Worm (Caenorhabditis elegans): Measurements from ENCODE around the gene Y71H2AM.6.
A peak's percentile ranks its signal among the peaks of the same experiment; 100 is the strongest.

The Y71H2AM.6 gene

DNA sequence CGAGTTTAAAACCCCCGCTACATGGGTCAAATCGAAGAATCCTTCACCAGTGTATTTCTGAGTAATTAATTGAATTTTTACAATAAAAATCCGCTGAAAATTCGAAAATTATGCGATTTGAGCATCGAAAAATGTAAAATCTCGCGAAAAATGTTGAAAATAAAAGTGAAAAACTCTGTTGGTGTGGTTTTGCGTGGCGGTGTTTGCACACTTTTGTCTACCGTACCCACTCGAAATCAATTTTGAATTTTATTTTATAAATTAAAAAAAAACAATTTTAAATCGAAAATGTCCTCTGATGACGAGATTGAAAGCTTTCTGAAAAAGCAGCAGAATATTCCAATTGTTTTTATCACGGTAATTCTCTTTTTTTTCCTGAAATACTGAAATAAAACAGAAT, at the start of gene Y71H2AM.6:
Gene Y71H2AM.6 (plus strand): TSS at position 264 of the 400 bp plus-strand sequence.
- peak; percentile 79 for TF ChIP-seq ces-1 (GFP tag; optimal IDR thresholded peaks at IDR 0.05)
- no peak for TF ChIP-seq hlh-1 (tag; optimal IDR thresholded peaks at IDR 0.05)
- TF ChIP-seq sem-2 (GFP tag; optimal IDR thresholded peaks at IDR 0.05) = no peak
- TF ChIP-seq sptf-1 (tag; optimal IDR thresholded peaks at IDR 0.05) = no peak
- no peak for TF ChIP-seq M03D4.4 (tag; optimal IDR thresholded peaks at IDR 0.05)
- peak; percentile 21 for TF ChIP-seq nhr-237 (tag; optimal IDR thresholded peaks at IDR 0.05)
- peak; percentile 98 for TF ChIP-seq lsy-2 (tag; optimal IDR thresholded peaks at IDR 0.05)
- no peak for TF ChIP-seq ztf-11 (tag; optimal IDR thresholded peaks at IDR 0.05)
- TF ChIP-seq drap-1 (GFP tag; optimal IDR thresholded peaks at IDR 0.05) = no peak
- TF ChIP-seq pha-4 (tag; optimal IDR thresholded peaks at IDR 0.05) = no peak
- TF ChIP-seq unc-120 (tag; optimal IDR thresholded peaks at IDR 0.05; ENCODE audit: poor library complexity, severe bottlenecking) = no peak
- no peak for TF ChIP-seq snpc-4 (tag; optimal IDR thresholded peaks at IDR 0.05)
- no peak for TF ChIP-seq elt-1 (tag; optimal IDR thresholded peaks at IDR 0.05; ENCODE audit: borderline replicate concordance, insufficient read depth)
- no peak for TF ChIP-seq ceh-83 (GFP tag; optimal IDR thresholded peaks at IDR 0.05)
- no peak for TF ChIP-seq ham-2 (GFP tag; optimal IDR thresholded peaks at IDR 0.05)
- TF ChIP-seq ceh-39 (tag; optimal IDR thresholded peaks at IDR 0.05) = no peak
- no peak for TF ChIP-seq flh-1 (GFP tag; optimal IDR thresholded peaks at IDR 0.05)

DNA sequence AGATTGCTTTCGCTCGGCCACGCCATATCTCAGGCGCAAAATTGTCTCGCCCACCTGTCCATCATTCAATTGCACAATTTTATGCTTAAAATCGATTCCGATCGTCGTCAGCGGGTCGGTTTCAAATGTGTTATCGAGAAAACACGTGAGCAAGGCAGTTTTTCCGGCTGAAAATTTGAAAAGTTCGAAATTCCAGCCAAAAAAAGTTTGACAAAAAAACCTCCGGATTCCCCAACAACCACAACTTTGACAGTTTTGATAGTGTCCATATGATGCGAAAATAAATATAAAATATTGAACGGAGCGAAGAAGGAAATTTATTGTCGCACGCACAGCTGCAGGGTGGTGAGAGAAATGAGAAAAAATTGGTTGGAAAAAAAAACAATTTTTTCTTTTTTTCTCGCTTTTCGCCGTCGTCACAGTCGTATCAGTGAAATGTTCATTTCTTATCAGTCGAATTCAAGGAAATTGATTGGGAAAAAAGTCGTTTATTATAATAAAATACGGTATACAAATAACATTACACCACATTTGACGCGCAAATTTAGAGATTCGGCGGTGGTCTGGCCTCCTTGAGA, 47.2 kb upstream of the Y71H2AM.6 start, which contains the start of gene Y71H2AM.12:
Gene Y71H2AM.12 (minus strand): TSS at position 486 of the 578 bp plus-strand sequence.
- TF ChIP-seq unc-39 (tag; optimal IDR thresholded peaks at IDR 0.05) (no peak), lin-13 (tag; optimal IDR thresholded peaks at IDR 0.05) (no peak), tbx-8 (GFP tag; optimal IDR thresholded peaks at IDR 0.05) (no peak), mls-2 (tag; optimal IDR thresholded peaks at IDR 0.05) (no peak)

DNA sequence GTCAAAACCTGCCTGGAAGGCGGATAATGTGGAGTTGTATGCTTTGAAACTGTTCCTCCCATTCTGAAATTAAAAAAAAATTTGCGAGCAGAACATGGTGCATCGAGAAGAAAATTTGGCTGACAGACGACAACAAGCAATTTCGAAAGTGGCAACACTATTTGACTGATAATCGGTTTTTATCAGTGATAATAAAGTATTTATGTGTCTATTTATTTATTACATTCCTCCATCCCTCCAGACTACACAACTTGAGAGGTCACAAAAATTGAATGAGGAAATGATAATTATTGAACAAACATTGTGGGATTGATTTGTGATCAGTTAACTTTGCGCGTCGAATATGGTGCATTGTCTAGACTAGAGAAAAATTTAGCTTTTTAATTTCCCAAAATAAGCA, 41.4 kb upstream of the Y71H2AM.6 start, which contains the start of gene cest-25:
Gene cest-25 (minus strand): TSS at position 63 of the 400 bp plus-strand sequence.
- no peak for TF ChIP-seq ceh-39 (tag; optimal IDR thresholded peaks at IDR 0.05)
- no peak for TF ChIP-seq lin-32 (GFP tag; optimal IDR thresholded peaks at IDR 0.05)
- no peak for TF ChIP-seq tbx-8 (GFP tag; optimal IDR thresholded peaks at IDR 0.05)
- TF ChIP-seq ceh-83 (GFP tag; optimal IDR thresholded peaks at IDR 0.05) = no peak
- TF ChIP-seq elt-3 (tag; optimal IDR thresholded peaks at IDR 0.05) = no peak
- no peak for TF ChIP-seq sptf-1 (tag; optimal IDR thresholded peaks at IDR 0.05)
- no peak for TF ChIP-seq hlh-1 (tag; optimal IDR thresholded peaks at IDR 0.05)
- TF ChIP-seq mep-1 (tag; optimal IDR thresholded peaks at IDR 0.05) = no peak
- TF ChIP-seq blmp-1 (tag; optimal IDR thresholded peaks at IDR 0.05) = no peak
- no peak for TF ChIP-seq unc-62 (GFP tag; optimal IDR thresholded peaks at IDR 0.05)
- no peak for TF ChIP-seq ham-2 (GFP tag; optimal IDR thresholded peaks at IDR 0.05)
- no peak for TF ChIP-seq ces-1 (GFP tag; optimal IDR thresholded peaks at IDR 0.05)
- no peak for TF ChIP-seq drap-1 (GFP tag; optimal IDR thresholded peaks at IDR 0.05)
- no peak for TF ChIP-seq zip-8 (tag; optimal IDR thresholded peaks at IDR 0.05)
- TF ChIP-seq bed-3 (GFP tag; optimal IDR thresholded peaks at IDR 0.05) = no peak
- TF ChIP-seq unc-39 (tag; optimal IDR thresholded peaks at IDR 0.05) = no peak
- TF ChIP-seq sem-2 (GFP tag; optimal IDR thresholded peaks at IDR 0.05) = no peak

DNA sequence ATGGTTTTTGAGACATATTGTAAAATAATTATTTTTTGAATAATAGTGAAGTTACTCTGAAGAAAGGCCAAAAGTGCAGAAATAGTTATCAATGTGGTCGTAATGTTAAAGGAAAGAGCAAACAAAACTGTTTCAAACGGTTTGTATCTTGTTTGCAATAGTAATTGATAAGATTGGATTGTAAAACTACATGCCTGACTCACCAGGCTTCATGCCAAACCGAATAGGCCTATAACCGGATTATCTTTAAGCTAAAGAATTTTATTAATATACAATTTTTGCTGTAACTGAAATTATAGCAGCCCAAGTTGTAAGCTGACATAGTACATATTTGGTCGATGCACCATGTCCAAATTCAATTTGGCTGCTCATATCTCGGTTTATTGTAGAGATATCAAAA, 34.3 kb upstream of the Y71H2AM.6 start, which contains the start of gene Y71H2AM.14:
Gene Y71H2AM.14 (minus strand): TSS at position 101 of the 400 bp plus-strand sequence.
- TF ChIP-seq flh-1 (GFP tag; optimal IDR thresholded peaks at IDR 0.05) (no peak), lin-13 (tag; optimal IDR thresholded peaks at IDR 0.05) (no peak), blmp-1 (tag; optimal IDR thresholded peaks at IDR 0.05) (no peak), nhr-2 (tag; optimal IDR thresholded peaks at IDR 0.05) (no peak), ceh-43 (GFP tag; optimal IDR thresholded peaks at IDR 0.05) (no peak), cnd-1 (tag; optimal IDR thresholded peaks at IDR 0.05) (no peak), elt-3 (tag; optimal IDR thresholded peaks at IDR 0.05) (no peak), zip-8 (tag; optimal IDR thresholded peaks at IDR 0.05) (no peak), M03D4.4 (tag; optimal IDR thresholded peaks at IDR 0.05) (no peak), nhr-237 (tag; optimal IDR thresholded peaks at IDR 0.05) (no peak), nhr-76 (tag; optimal IDR thresholded peaks at IDR 0.05) (no peak), ceh-83 (GFP tag; optimal IDR thresholded peaks at IDR 0.05) (no peak), drap-1 (GFP tag; optimal IDR thresholded peaks at IDR 0.05) (no peak), unc-62 (GFP tag; optimal IDR thresholded peaks at IDR 0.05) (no peak), sem-2 (GFP tag; optimal IDR thresholded peaks at IDR 0.05) (no peak), nhr-12 (tag; optimal IDR thresholded peaks at IDR 0.05) (no peak), tbx-8 (GFP tag; optimal IDR thresholded peaks at IDR 0.05) (no peak), nhr-28 (tag; optimal IDR thresholded peaks at IDR 0.05) (no peak), mls-2 (tag; optimal IDR thresholded peaks at IDR 0.05) (no peak)

All from whole organism, mixed stage, embryonic.